Worm (Caenorhabditis elegans) whole organism, young adult: ENCODE results near the gene rab-6.1.

Experiments used
- B0261.1 ChIP-seq: sonication (generic microtip); optimal IDR thresholded peaks from 2 replicates; lab custom pipeline; 2016; ENCODE audit warnings: mild to moderate bottlenecking, missing genetic modification characterization, moderate library complexity, missing compliant biosample characterization
- B0336.3 ChIP-seq: fragments of 200-800 bp; sonication (Bioruptor generic); IDR thresholded peaks from 2 replicates; pipeline ENCODE4 v1.3.6; 2022; ENCODE audit warnings: missing genetic modification characterization, missing compliant biosample characterization
- F49E8.2 ChIP-seq: sonication (generic microtip); optimal IDR thresholded peaks from 3 replicates; lab custom pipeline; 2017; ENCODE audit warnings: missing genetic modification characterization, mild to moderate bottlenecking, missing compliant biosample characterization, antibody characterized with exemption, moderate library complexity; ENCODE audit not compliant: insufficient read depth
- F52B5.7 ChIP-seq: sonication (generic microtip); optimal IDR thresholded peaks from 2 replicates; lab custom pipeline; 2016; ENCODE audit warnings: mild to moderate bottlenecking, missing genetic modification characterization, missing compliant biosample characterization
- F55B11.4 ChIP-seq: sonication (generic microtip); optimal IDR thresholded peaks from 2 replicates; lab custom pipeline; 2016; ENCODE audit warnings: missing compliant biosample characterization, missing genetic modification characterization, borderline replicate concordance; ENCODE audit not compliant: insufficient read depth
- F57A8.1 ChIP-seq: fragments of 200-800 bp; sonication (Bioruptor generic); optimal IDR thresholded peaks from 2 replicates; lab custom pipeline; 2018; ENCODE audit warnings: mild to moderate bottlenecking, missing genetic modification characterization, moderate library complexity, missing compliant biosample characterization
- T07F8.4 ChIP-seq: sonication (generic microtip); optimal IDR thresholded peaks from 2 replicates; lab custom pipeline; 2016; ENCODE audit warnings: mild to moderate bottlenecking, missing genetic modification characterization, moderate library complexity, missing compliant biosample characterization
- Y95B8A.8 ChIP-seq: fragments of 200-800 bp; sonication (Bioruptor generic); IDR thresholded peaks from 2 replicates; pipeline ENCODE4 v1.3.6; 2022; ENCODE audit warnings: missing genetic modification reagents, missing genetic modification characterization, missing compliant biosample characterization
- ama-1 ChIP-seq, 3 experiments: fragments of 150-350 bp in 1 of 3; sonication (generic microtip) in 2 of 3; optimal IDR thresholded peaks; 2 replicates each; lab custom pipeline; 2014 to 2018; ENCODE audit warnings: missing biosample characterization in 2 of 3, missing genetic modification characterization in 2 of 3, missing genetic modification reagents in 2 of 3
- aptf-2 ChIP-seq: fragments of 200-800 bp; sonication (Bioruptor generic); conservative IDR thresholded peaks from 2 replicates; pipeline ENCODE4 v1.3.6; 2022; ENCODE audit warnings: missing genetic modification reagents, missing genetic modification characterization, missing compliant biosample characterization
- attf-5 ChIP-seq: fragments of 200-800 bp; sonication (Bioruptor generic); optimal IDR thresholded peaks from 2 replicates; lab custom pipeline; 2018; ENCODE audit warnings: mild to moderate bottlenecking, missing genetic modification characterization, missing compliant biosample characterization
- ceh-100 ChIP-seq: fragments of 200-800 bp; sonication (Bioruptor generic); IDR thresholded peaks from 2 replicates; pipeline ENCODE4 v1.3.6; 2022; ENCODE audit warnings: missing genetic modification reagents, missing genetic modification characterization, missing compliant biosample characterization
- ceh-40 ChIP-seq: fragments of 200-800 bp; sonication (Bioruptor generic); IDR thresholded peaks from 2 replicates; pipeline ENCODE4 v1.3.6; 2022; ENCODE audit warnings: missing genetic modification characterization, missing compliant biosample characterization
- die-1 ChIP-seq: sonication (generic microtip); optimal IDR thresholded peaks from 2 replicates; lab custom pipeline; 2016; ENCODE audit warnings: missing genotype, mild to moderate bottlenecking, missing genetic modification characterization, missing compliant biosample characterization
- dpff-1 ChIP-seq: sonication (generic microtip); optimal IDR thresholded peaks from 2 replicates; lab custom pipeline; 2017; ENCODE audit warnings: mild to moderate bottlenecking, missing genetic modification characterization, missing compliant biosample characterization
- him-1 ChIP-seq: sonication (generic microtip); optimal IDR thresholded peaks from 2 replicates; lab custom pipeline; 2016; ENCODE audit warnings: missing genotype, missing genetic modification reagents, missing genetic modification characterization, missing compliant biosample characterization
- hlh-12 ChIP-seq: sonication (generic microtip); optimal IDR thresholded peaks from 2 replicates; lab custom pipeline; 2016; ENCODE audit warnings: missing genetic modification characterization, missing compliant biosample characterization
- hmg-1.2 ChIP-seq: fragments of 200-800 bp; sonication (Bioruptor generic); IDR thresholded peaks from 2 replicates; pipeline ENCODE4 v1.3.6; 2022; ENCODE audit warnings: missing genetic modification reagents, missing genetic modification characterization, missing compliant biosample characterization
- hrde-1 ChIP-seq: sonication (generic microtip); optimal IDR thresholded peaks from 2 replicates; lab custom pipeline; 2016; ENCODE audit warnings: missing genetic modification characterization, mild to moderate bottlenecking, missing compliant biosample characterization, moderate library complexity, missing genotype, missing genetic modification reagents, borderline replicate concordance
- lin-35 ChIP-seq, 3 experiments: fragments of 150-350 bp in 2 of 3; sonication (generic microtip) in 1 of 3; optimal IDR thresholded peaks; 2 replicates each; lab custom pipeline; 2014 to 2018; ENCODE audit warnings: missing biosample characterization in 3 of 3, missing genetic modification characterization in 3 of 3, missing genetic modification reagents in 3 of 3
- lin-40 ChIP-seq: sonication (generic microtip); optimal IDR thresholded peaks from 2 replicates; lab custom pipeline; 2016; ENCODE audit warnings: missing genetic modification characterization, mild to moderate bottlenecking, missing compliant biosample characterization, missing genotype, missing genetic modification reagents
- lin-54 ChIP-seq: fragments of 200-800 bp; sonication (Bioruptor generic); optimal IDR thresholded peaks from 2 replicates; lab custom pipeline; 2018; ENCODE audit warnings: mild to moderate bottlenecking, missing genetic modification characterization, missing compliant biosample characterization
- madf-6 ChIP-seq: fragments of 200-800 bp; sonication (Bioruptor generic); IDR thresholded peaks from 2 replicates; pipeline ENCODE4 v1.3.6; 2022; ENCODE audit warnings: missing genetic modification reagents, missing genetic modification characterization, missing compliant biosample characterization
- madf-8 ChIP-seq: fragments of 200-800 bp; sonication (Bioruptor generic); conservative IDR thresholded peaks from 2 replicates; pipeline ENCODE4 v1.3.6; 2022; ENCODE audit warnings: missing genetic modification reagents, missing genetic modification characterization, missing compliant biosample characterization
- mes-4 ChIP-seq: sonication (generic microtip); optimal IDR thresholded peaks from 2 replicates; lab custom pipeline; 2016; ENCODE audit warnings: missing genotype, missing genetic modification characterization, missing compliant biosample characterization
- nfyb-1 ChIP-seq: fragments of 200-800 bp; sonication (Bioruptor generic); IDR thresholded peaks from 2 replicates; pipeline ENCODE4 v1.3.6; 2022; ENCODE audit warnings: missing genetic modification reagents, missing genetic modification characterization, missing compliant biosample characterization
- pbrm-1 ChIP-seq: fragments of 200-800 bp; sonication (Bioruptor generic); IDR thresholded peaks from 2 replicates; pipeline ENCODE4 v1.3.6; 2022; ENCODE audit warnings: missing genetic modification reagents, missing genetic modification characterization, missing compliant biosample characterization
- rcor-1 ChIP-seq: fragments of 200-800 bp; sonication (Bioruptor generic); IDR thresholded peaks from 2 replicates; pipeline ENCODE4 v1.3.6; 2022; ENCODE audit warnings: missing genetic modification reagents, missing genetic modification characterization, missing compliant biosample characterization
- rec-8 ChIP-seq, 2 experiments: sonication (generic microtip); optimal IDR thresholded peaks; 2 replicates each; lab custom pipeline; 2016; ENCODE audit warnings: mild to moderate bottlenecking in 2 of 2, missing genetic modification characterization in 2 of 2, missing genetic modification reagents in 2 of 2, missing genotype in 2 of 2, missing biosample characterization in 1 of 2, missing compliant biosample characterization in 1 of 2, moderate library complexity in 1 of 2
- rpc-1 ChIP-seq, 2 experiments: fragments of 150-350 bp in 1 of 2; sonication (generic microtip) in 1 of 2; optimal IDR thresholded peaks; 2 replicates each; lab custom pipeline; 2014 to 2018; ENCODE audit warnings: missing biosample characterization in 1 of 2, missing genetic modification characterization in 1 of 2, missing genetic modification reagents in 1 of 2, missing genotype in 1 of 2
- sdz-38 ChIP-seq: sonication (generic microtip); optimal IDR thresholded peaks from 2 replicates; lab custom pipeline; 2016; ENCODE audit warnings: missing genotype, missing genetic modification characterization, missing compliant biosample characterization
- tbp1 ChIP-seq: fragments of 200-800 bp; sonication (Bioruptor generic); optimal IDR thresholded peaks from 2 replicates; lab custom pipeline; 2018; ENCODE audit warnings: mild to moderate bottlenecking, missing genetic modification characterization, missing compliant biosample characterization
- tlf-1 ChIP-seq: fragments of 200-800 bp; sonication (Bioruptor generic); optimal IDR thresholded peaks from 2 replicates; lab custom pipeline; 2018; ENCODE audit warnings: mild to moderate bottlenecking, missing genetic modification characterization, missing compliant biosample characterization
- unc-130 ChIP-seq: sonication (generic microtip); optimal IDR thresholded peaks from 2 replicates; lab custom pipeline; 2016; ENCODE audit warnings: missing genetic modification reagents, missing genetic modification characterization, missing compliant biosample characterization
- ztf-26 ChIP-seq: sonication (generic microtip); optimal IDR thresholded peaks from 2 replicates; lab custom pipeline; 2017; ENCODE audit warnings: missing genetic modification characterization, missing compliant biosample characterization
- ztf-28 ChIP-seq: fragments of 200-800 bp; sonication (Bioruptor generic); IDR thresholded peaks from 2 replicates; pipeline ENCODE4 v1.3.6; 2022; ENCODE audit warnings: missing genetic modification reagents, missing genetic modification characterization, missing compliant biosample characterization

Gene rab-6.1

DNA sequence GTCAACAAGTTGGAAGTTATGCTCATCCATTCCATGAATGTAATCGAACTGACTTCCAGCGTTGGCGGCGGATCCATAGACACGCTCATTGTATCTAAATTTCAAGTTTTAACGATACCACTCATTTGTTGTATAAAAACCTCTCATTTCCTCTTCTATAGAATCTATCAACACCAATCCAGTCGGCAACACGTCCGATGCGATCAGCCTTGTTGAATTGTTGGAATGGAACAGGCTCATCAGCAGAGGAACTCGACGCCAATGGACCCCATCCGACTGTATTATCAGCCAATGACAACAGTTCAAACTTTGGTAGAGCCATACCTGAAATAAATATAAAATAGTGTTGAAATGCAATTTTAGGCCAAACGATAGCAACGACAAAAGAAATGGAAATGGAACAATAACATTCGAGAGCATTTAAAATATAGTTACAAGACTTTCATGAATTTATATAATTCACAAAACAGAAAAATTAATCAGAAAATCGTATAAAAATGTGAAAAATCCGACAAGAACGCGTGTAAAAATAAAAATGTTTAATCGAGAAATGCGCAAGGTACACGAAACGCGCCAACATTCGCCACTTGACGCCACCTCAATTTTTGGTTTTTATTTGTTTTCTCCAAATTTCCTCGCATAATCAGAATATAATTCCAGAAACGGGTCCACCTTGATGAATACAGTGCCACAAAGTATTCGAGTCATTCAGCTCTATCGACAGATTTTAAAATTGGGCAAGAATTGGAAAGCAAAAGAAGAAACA, 34.3 kb downstream of the rab-6.1 start, which contains the start of the genes eif-3.D and R08D7.4 (continued):
- TF ChIP-seq madf-6 (peak; percentile 38; the same call in 1 of the 2 replicates), F55B11.4 (no peak), mes-4 (tag; lab: Kevin White, UChicago) (no peak), T07F8.4 (tag; lab: Kevin White, UChicago) (no peak), pbrm-1 (GFP tag; lab: Robert Waterston, UW) (no peak), hmg-1.2 (GFP tag; lab: Robert Waterston, UW) (peak; percentile 38; the same call in 1 of the 2 replicates), lin-54 (GFP tag; lab: Kevin White, UChicago) (peak; percentile 65), Y95B8A.8 (GFP tag; lab: Robert Waterston, UW) (0 out of 2 replicates have a peak, but pooled peaks have one; percentile 15), hlh-12 (tag; lab: Kevin White, UChicago) (no peak), ztf-28 (GFP tag; lab: Robert Waterston, UW) (no peak), die-1 (no peak), rcor-1 (GFP tag; lab: Robert Waterston, UW) (no peak), F52B5.7 (tag; lab: Kevin White, UChicago) (no peak), lin-35 (GFP tag; optimal IDR thresholded peaks at IDR 0.05; lab: Kevin White, UChicago) (no peak), sdz-38 (tag; lab: Kevin White, UChicago) (no peak), rpc-1 (optimal IDR thresholded peaks at IDR 0.05; lab: Kevin White, UChicago) (no peak), rpc-1 (tag; optimal IDR thresholded peaks at IDR 0.05; lab: Kevin White, UChicago) (no peak), rec-8 (tag; optimal IDR thresholded peaks at IDR 0.05; lab: Kevin White, UChicago) (no peak), ceh-100 (GFP tag; lab: Robert Waterston, UW) (no peak), dpff-1 (tag; lab: Kevin White, UChicago) (no peak), ama-1 (optimal IDR thresholded peaks at IDR 0.05; lab: Kevin White, UChicago) (no peak), ama-1 (GFP tag; optimal IDR thresholded peaks at IDR 0.05; lab: Kevin White, UChicago) (no peak), lin-40 (tag; lab: Kevin White, UChicago) (peak; percentile 38), nfyb-1 (GFP tag; lab: Robert Waterston, UW) (no peak), F49E8.2 (tag; lab: Kevin White, UChicago) (peak; percentile 6), F57A8.1 (GFP tag; lab: Kevin White, UChicago) (no peak), madf-8 (no peak), ceh-40 (GFP tag; lab: Robert Waterston, UW) (no peak), attf-5 (peak; percentile 49), him-1 (tag; lab: Kevin White, UChicago) (no peak), B0261.1 (tag; lab: Kevin White, UChicago) (no peak), aptf-2 (no peak), tlf-1 (GFP tag; lab: Kevin White, UChicago) (no peak), hrde-1 (no peak), B0336.3 (no peak), tbp1 (GFP tag; lab: Kevin White, UChicago) (peak; percentile 37)

DNA sequence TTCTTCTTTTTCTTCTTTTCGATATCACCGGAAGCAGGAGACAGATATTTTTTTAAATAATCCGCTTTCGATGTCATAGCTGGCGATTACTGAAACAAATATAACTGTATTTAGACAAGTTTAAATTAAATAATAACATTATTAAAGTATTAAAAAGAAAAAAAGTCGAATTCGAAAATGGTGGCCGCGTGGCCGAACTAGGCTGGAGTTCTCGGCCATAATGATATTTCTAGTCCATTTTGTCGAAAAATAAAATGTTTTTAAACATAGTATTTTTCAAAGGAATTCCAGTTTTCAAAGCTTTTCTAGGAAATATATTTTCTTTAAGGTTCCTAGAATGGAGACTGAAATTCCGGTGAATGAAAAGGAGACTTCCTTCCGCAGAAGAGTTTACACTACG, 38.1 kb downstream of the rab-6.1 start, which contains the start of the genes bud-13 and rpap-2:
bud-13 (minus strand) TSS at position 89 of the 400 bp plus-strand sequence.
rpap-2 (plus strand) TSS at position 329 of the 400 bp plus-strand sequence.
- TF ChIP-seq ztf-26 (no peak), rec-8 (tag; optimal IDR thresholded peaks at IDR 0.05; lab: Kevin White, UChicago) (no peak), unc-130 (GFP tag; lab: Kevin White, UChicago) (peak; percentile 26)
- TF ChIP-seq, all 124 proteins: peak for 1
